Comparison of ENCODE assay signal across 1 fruit fly cellular context in the genomic region with DNA sequence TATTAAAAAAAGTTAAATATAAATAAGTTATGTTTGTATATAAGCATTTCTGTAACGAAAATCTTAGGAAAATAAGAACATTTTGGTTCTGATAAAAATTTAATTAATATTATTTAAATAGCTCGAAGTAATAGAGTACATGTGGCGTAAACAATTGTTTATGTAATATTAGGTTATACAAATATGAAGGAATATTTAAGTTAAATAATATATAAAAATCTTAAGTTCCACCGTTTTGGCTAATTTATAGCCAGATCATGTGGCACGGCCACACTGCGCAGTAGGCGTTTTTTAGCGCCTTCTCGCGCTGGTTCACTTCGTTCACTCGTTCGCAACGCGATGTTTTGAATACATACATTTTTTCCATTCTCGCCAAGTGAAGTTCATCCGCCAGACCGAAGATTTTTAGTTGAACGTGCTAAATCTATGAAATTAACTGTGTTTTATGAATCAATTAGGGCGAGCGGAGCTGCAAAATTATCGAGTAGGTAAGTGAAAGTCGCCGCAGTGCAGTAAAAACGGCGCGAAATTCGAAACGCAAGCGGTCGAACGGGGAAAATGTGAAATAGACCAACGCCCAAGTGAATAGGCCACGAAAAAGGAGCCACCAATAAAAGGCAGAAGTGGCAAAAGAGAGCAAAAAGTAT.
TF ChIP-seq lines count a peak whose summit lies in the region.

A gene (plus strand): TSS at position 323 of the 647 bp plus-strand sequence.

TF ChIP-seq in whole organism, embryonic, 481 proteins besides CTCF, POLR2A, EP300 and RAD21 (continued from another document):
- TF ChIP-seq Med (GFP tag; lab: Kevin White, UChicago) (peak; percentile 76), CG12391 (tag; optimal IDR thresholded peaks at IDR 0.05; lab: Kevin White, UChicago) (peak; percentile 9), CG2875 (GFP tag; optimal IDR thresholded peaks at IDR 0.05; lab: Kevin White, UChicago) (no peak), CG7839 (tag; optimal IDR thresholded peaks at IDR 0.05; lab: Kevin White, UChicago) (peak; percentile 27), CG10979 (tag; optimal IDR thresholded peaks at IDR 0.05; lab: Kevin White, UChicago) (no peak), zen (tag; optimal IDR thresholded peaks at IDR 0.05; lab: Kevin White, UChicago) (no peak), Meics (GFP tag; optimal IDR thresholded peaks at IDR 0.05; lab: Kevin White, UChicago) (peak; percentile 28), CG9797 (GFP tag; optimal IDR thresholded peaks at IDR 0.05; lab: Kevin White, UChicago) (peak; percentile 43), slbo (GFP tag; IDR thresholded peaks at IDR 0.05; lab: Robert Waterston, UW) (no peak), prd (optimal IDR thresholded peaks at IDR 0.05; lab: Kevin White, UChicago) (no peak), prd (GFP tag; IDR thresholded peaks at IDR 0.05; lab: Robert Waterston, UW) (0 out of 3 replicates have a peak, but pooled peaks have one; percentile 30), mirr (GFP tag; optimal IDR thresholded peaks at IDR 0.05; lab: Kevin White, UChicago) (no peak), Sry-β (GFP tag; optimal IDR thresholded peaks at IDR 0.05; lab: Kevin White, UChicago) (peak; percentile 87), CG8924 (tag; optimal IDR thresholded peaks at IDR 0.05; lab: Kevin White, UChicago) (peak; percentile 34), CG11504 (tag; optimal IDR thresholded peaks at IDR 0.05; lab: Kevin White, UChicago) (peak; percentile 39), psq (GFP tag; optimal IDR thresholded peaks at IDR 0.05; lab: Kevin White, UChicago) (peak; percentile 45), CG9932 (GFP tag; IDR thresholded peaks at IDR 0.05; lab: Robert Waterston, UW) (0 out of 2 replicates have a peak, but pooled peaks have one; percentile 10), YL-1 (GFP tag; optimal IDR thresholded peaks at IDR 0.05; lab: Kevin White, UChicago) (peak; percentile 80), phol (tag; optimal IDR thresholded peaks at IDR 0.05; lab: Kevin White, UChicago) (peak; percentile 18), CG2712 (tag; optimal IDR thresholded peaks at IDR 0.05; lab: Kevin White, UChicago) (peak; percentile 21), rib (GFP tag; IDR thresholded peaks at IDR 0.05; lab: Robert Waterston, UW) (no peak), wek (GFP tag; optimal IDR thresholded peaks at IDR 0.05; lab: Kevin White, UChicago) (no peak), ewg (GFP tag; optimal IDR thresholded peaks at IDR 0.05; lab: Kevin White, UChicago) (peak; percentile 58), CG32767 (GFP tag; IDR thresholded peaks at IDR 0.05; lab: Robert Waterston, UW) (peak; percentile 79; the same call in 1 of the 2 replicates), stwl (tag; optimal IDR thresholded peaks at IDR 0.05; lab: Kevin White, UChicago) (no peak), CG31441 (GFP tag; IDR thresholded peaks at IDR 0.05; lab: Robert Waterston, UW) (peak; percentile 29; the same call in 1 of the 2 replicates), disco-r (GFP tag; optimal IDR thresholded peaks at IDR 0.05; lab: Kevin White, UChicago) (no peak), kah (GFP tag; optimal IDR thresholded peaks at IDR 0.05; lab: Kevin White, UChicago) (no peak), CG18619 (GFP tag; optimal IDR thresholded peaks at IDR 0.05; lab: Kevin White, UChicago) (peak; percentile 3), MESR4 (GFP tag; optimal IDR thresholded peaks at IDR 0.05; lab: Kevin White, UChicago) (peak; percentile 85), CG1603 (tag; optimal IDR thresholded peaks at IDR 0.05; lab: Kevin White, UChicago) (peak; percentile 1), Nf-YC (tag; optimal IDR thresholded peaks at IDR 0.05; lab: Kevin White, UChicago) (peak; percentile 22), CG13424 (tag; optimal IDR thresholded peaks at IDR 0.05; lab: Kevin White, UChicago) (peak; percentile 20), CG8359 (GFP tag; optimal IDR thresholded peaks at IDR 0.05; lab: Kevin White, UChicago; ENCODE audit: borderline replicate concordance) (no peak), CG10147 (GFP tag; optimal IDR thresholded peaks at IDR 0.05; lab: Kevin White, UChicago) (no peak), row (GFP tag; IDR thresholded peaks at IDR 0.05; lab: Robert Waterston, UW) (peak; percentile 71; the same call in 2 of the 3 replicates), Optix (GFP tag; IDR thresholded peaks at IDR 0.05; lab: Robert Waterston, UW) (no peak), Abd-B (GFP tag; optimal IDR thresholded peaks at IDR 0.05; lab: Kevin White, UChicago) (peak; percentile 20), CG15601 (tag; optimal IDR thresholded peaks at IDR 0.05; lab: Kevin White, UChicago) (no peak), HmgD (GFP tag; optimal IDR thresholded peaks at IDR 0.05; lab: Kevin White, UChicago) (no peak), grau (tag; optimal IDR thresholded peaks at IDR 0.05; lab: Kevin White, UChicago) (peak; percentile 12), CG12299 (tag; optimal IDR thresholded peaks at IDR 0.05; lab: Kevin White, UChicago) (peak; percentile 14), MBD-R2 (GFP tag; IDR thresholded peaks at IDR 0.05; lab: Robert Waterston, UW) (peak; percentile 21; the same call in 1 of the 2 replicates), E2f2 (GFP tag; IDR thresholded peaks at IDR 0.05; lab: Robert Waterston, UW) (0 out of 2 replicates have a peak, but pooled peaks have one; percentile 18), CG9727 (GFP tag; optimal IDR thresholded peaks at IDR 0.05; lab: Kevin White, UChicago) (peak; percentile 26), Ets65A (GFP tag; lab: Kevin White, UChicago) (no peak), Ptx1 (GFP tag; IDR thresholded peaks at IDR 0.05; lab: Robert Waterston, UW) (peak; percentile 15; the same call in 1 of the 2 replicates), CG18262 (tag; optimal IDR thresholded peaks at IDR 0.05; lab: Kevin White, UChicago) (peak; percentile 37), CG5180 (GFP tag; optimal IDR thresholded peaks at IDR 0.05; lab: Kevin White, UChicago) (no peak), CG30020 (tag; optimal IDR thresholded peaks at IDR 0.05; lab: Kevin White, UChicago) (peak; percentile 45), CG3847 (GFP tag; IDR thresholded peaks at IDR 0.05; lab: Robert Waterston, UW) (peak; percentile 15; the same call in 1 of the 2 replicates), Rfx (GFP tag; IDR thresholded peaks at IDR 0.05; lab: Robert Waterston, UW) (peak; percentile 39; the same call in 1 of the 2 replicates), CoRest (tag; optimal IDR thresholded peaks at IDR 0.05; lab: Kevin White, UChicago) (peak; percentile 31), pzg (GFP tag; optimal IDR thresholded peaks at IDR 0.05; lab: Kevin White, UChicago) (peak; percentile 28), CG30403 (GFP tag; optimal IDR thresholded peaks at IDR 0.05; lab: Kevin White, UChicago) (peak; percentile 51)
